Fruit fly (Drosophila melanogaster): ENCODE measurements around the gene Marf.

Gene Marf

dm6 chrX:6316858-6317474, 48.8 kb upstream of the Marf start (continued):
- peak; percentile 72 for TF ChIP-seq Mrtf (GFP tag; IDR thresholded peaks at IDR 0.05)
- peak; percentile 36 for TF ChIP-seq Dip3 (GFP tag; optimal IDR thresholded peaks at IDR 0.05)
- TF ChIP-seq Hr51 (GFP tag; optimal IDR thresholded peaks at IDR 0.05) = peak; percentile 39 to 74
- TF ChIP-seq CG1024 (GFP tag; IDR thresholded peaks at IDR 0.05) = no peak
- peak; percentile 35 for TF ChIP-seq CG7786 (GFP tag; optimal IDR thresholded peaks at IDR 0.05)
- peak; percentile 48; the same call in 1 of the 2 replicates for TF ChIP-seq al (GFP tag; IDR thresholded peaks at IDR 0.05)
- TF ChIP-seq otp (GFP tag; IDR thresholded peaks at IDR 0.05) = no peak
- no peak for TF ChIP-seq C15 (GFP tag; IDR thresholded peaks at IDR 0.05)
- no peak for TF ChIP-seq kni (GFP tag; optimal IDR thresholded peaks at IDR 0.05)
- peak; percentile 77 for TF ChIP-seq CG32532 (GFP tag; IDR thresholded peaks at IDR 0.05)
- TF ChIP-seq unpg (GFP tag; optimal IDR thresholded peaks at IDR 0.05) = no peak
- peak; percentile 53 for TF ChIP-seq bab2 (GFP tag; optimal IDR thresholded peaks at IDR 0.05)
- TF ChIP-seq Hand (GFP tag; optimal IDR thresholded peaks at IDR 0.05) = peak; percentile 79
- no peak for TF ChIP-seq ems (GFP tag; optimal IDR thresholded peaks at IDR 0.05)
- TF ChIP-seq Elba2 (GFP tag; optimal IDR thresholded peaks at IDR 0.05) = no peak
- no peak for TF ChIP-seq btn (GFP tag; optimal IDR thresholded peaks at IDR 0.05)
- peak; percentile 27 for TF ChIP-seq CG14667 (GFP tag; IDR thresholded peaks at IDR 0.05)
- no peak for TF ChIP-seq Hr78 (GFP tag; optimal IDR thresholded peaks at IDR 0.05)
- peak; percentile 50 for TF ChIP-seq abd-A (tag; optimal IDR thresholded peaks at IDR 0.05)
- no peak for TF ChIP-seq aop (GFP tag; IDR thresholded peaks at IDR 0.05)
- TF ChIP-seq CG4424 (GFP tag; optimal IDR thresholded peaks at IDR 0.05) = peak; percentile 41
- no peak for TF ChIP-seq Spps (tag; optimal IDR thresholded peaks at IDR 0.05)
- TF ChIP-seq tap (tag; optimal IDR thresholded peaks at IDR 0.05) = peak; percentile 53
- TF ChIP-seq CG31441 (GFP tag; IDR thresholded peaks at IDR 0.05) = peak; percentile 51
- TF ChIP-seq TFAM (GFP tag; optimal IDR thresholded peaks at IDR 0.05) = no peak
- peak; percentile 60 for TF ChIP-seq CG14050 (GFP tag; IDR thresholded peaks at IDR 0.05)
- no peak for TF ChIP-seq ato (GFP tag; IDR thresholded peaks at IDR 0.05; ENCODE audit: partially characterized antibody)
- no peak for TF ChIP-seq Sry-δ (GFP tag; optimal IDR thresholded peaks at IDR 0.05)
- peak; percentile 83 for TF ChIP-seq vvl (GFP tag; IDR thresholded peaks at IDR 0.05)
- TF ChIP-seq chinmo (GFP tag; IDR thresholded peaks at IDR 0.05; ENCODE audit: partially characterized antibody) = no peak
- TF ChIP-seq bcd (GFP tag; optimal IDR thresholded peaks at IDR 0.05) = peak; percentile 46
- no peak for TF ChIP-seq Hmx (GFP tag; optimal IDR thresholded peaks at IDR 0.05)
- peak; percentile 39 for TF ChIP-seq Nf-YC (tag; optimal IDR thresholded peaks at IDR 0.05)
- TF ChIP-seq CG2202 (tag; optimal IDR thresholded peaks at IDR 0.05) = no peak
- peak; percentile 45 for TF ChIP-seq ind (GFP tag; optimal IDR thresholded peaks at IDR 0.05)

dm6 chrX:6330369-6330949, 35.3 kb upstream of the Marf start, which contains the start of gene CG42240:
Gene CG42240, plus strand, starts transcription at chrX:6330842.
- TF ChIP-seq CG15479 (GFP tag; optimal IDR thresholded peaks at IDR 0.05) (no peak), dan (GFP tag; IDR thresholded peaks at IDR 0.05) (peak; percentile 4; the same call in 1 of the 2 replicates), sr (GFP tag; IDR thresholded peaks at IDR 0.05) (0 out of 3 replicates have a peak, but pooled peaks have one; percentile 7), CG4404 (GFP tag; IDR thresholded peaks at IDR 0.05) (peak; percentile 61), Poxn (GFP tag; IDR thresholded peaks at IDR 0.05) (no peak), Lhr (GFP tag; optimal IDR thresholded peaks at IDR 0.05) (peak; percentile 77), CG11456 (GFP tag; IDR thresholded peaks at IDR 0.05) (0 out of 3 replicates have a peak, but pooled peaks have one; percentile 58), tna (GFP tag; IDR thresholded peaks at IDR 0.05; ENCODE audit: partially characterized antibody) (no peak), CG4360 (GFP tag; IDR thresholded peaks at IDR 0.05) (0 out of 2 replicates have a peak, but pooled peaks have one; percentile 16), wdn (GFP tag; IDR thresholded peaks at IDR 0.05) (0 out of 2 replicates have a peak, but pooled peaks have one; percentile 19), oc (tag; optimal IDR thresholded peaks at IDR 0.05) (peak; percentile 79), Mad (GFP tag; optimal IDR thresholded peaks at IDR 0.05) (peak; percentile 61), gt (GFP tag; IDR thresholded peaks at IDR 0.05) (0 out of 2 replicates have a peak, but pooled peaks have one; percentile 23), CG10565 (GFP tag; optimal IDR thresholded peaks at IDR 0.05) (peak; percentile 27), sim (GFP tag; IDR thresholded peaks at IDR 0.05) (no peak), peb (GFP tag; IDR thresholded peaks at IDR 0.05) (peak; percentile 65), grn (GFP tag; optimal IDR thresholded peaks at IDR 0.05) (no peak)

Measured in whole organism, embryonic.